Fruit fly (Drosophila melanogaster): ENCODE results near the gene Nrx-1.

DNA sequence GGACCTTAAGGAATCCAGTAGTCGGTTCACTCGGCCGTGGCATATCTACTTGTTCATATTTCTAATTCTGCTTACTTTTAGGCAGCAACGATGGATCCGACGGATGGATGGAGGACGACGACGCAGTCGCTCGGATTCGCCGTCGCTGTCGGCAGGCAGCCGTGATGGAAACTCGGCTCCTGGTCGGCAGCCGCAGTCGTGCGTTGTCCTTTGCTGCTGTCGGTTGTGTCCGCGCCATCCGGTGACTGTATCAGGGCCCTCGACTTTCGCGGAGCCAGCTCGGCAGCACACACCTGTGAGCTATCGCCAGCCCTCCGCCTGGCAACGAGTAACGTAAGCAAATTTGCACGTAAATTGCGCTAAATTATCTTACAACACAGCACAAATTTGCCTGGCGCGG lies 28.7 kb downstream of the Nrx-1 start, which contains the start of gene Octbeta1R:
- TF ChIP-seq EcR (GFP tag; optimal IDR thresholded peaks at IDR 0.05) (no peak), pan (optimal IDR thresholded peaks at IDR 0.05) (no peak), psq (optimal IDR thresholded peaks at IDR 0.05) (no peak)

Data from whole organism.